ENCODE assay signal across 3 fruit fly cellular contexts in the genomic region with DNA sequence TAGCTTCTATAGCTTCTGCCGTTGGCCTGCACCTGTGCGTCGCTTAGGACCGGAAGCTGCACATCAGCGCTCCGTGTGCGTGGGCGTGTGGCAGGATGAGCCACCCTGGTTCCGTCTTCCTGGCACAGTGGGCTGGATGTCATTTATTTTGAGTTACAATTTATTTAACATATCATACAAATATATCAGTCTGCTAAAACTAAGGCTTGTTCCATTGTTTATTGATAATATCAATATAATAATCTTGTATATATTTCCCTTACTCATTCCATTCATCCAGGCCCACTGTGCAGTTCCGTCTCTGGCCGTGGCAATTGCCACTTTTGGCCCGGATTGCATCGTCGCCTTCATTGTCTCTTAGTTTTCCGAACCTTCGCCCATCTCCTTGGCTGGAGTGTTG.
TF ChIP-seq lines count a peak whose summit lies in the region.

No protein-coding gene starts in this region.

- TF ChIP-seq CTCF in whole organism, embryonic (GFP tag; optimal IDR thresholded peaks at IDR 0.05; lab: Kevin White, UChicago): no peak

TF ChIP-seq in whole organism, embryonic, 481 proteins besides CTCF, POLR2A, EP300 and RAD21 (continues in another document):
- TF ChIP-seq ttk (GFP tag; IDR thresholded peaks at IDR 0.05; lab: Robert Waterston, UW): peak; percentile 49
- TF ChIP-seq ranshi (GFP tag; IDR thresholded peaks at IDR 0.05; lab: Robert Waterston, UW): peak; percentile 61; the same call in 1 of the 2 replicates
- TF ChIP-seq CG11504 (tag; optimal IDR thresholded peaks at IDR 0.05; lab: Kevin White, UChicago): peak; percentile 62
- peak; percentile 45; the same call in 1 of the 2 replicates for TF ChIP-seq lmd (GFP tag; IDR thresholded peaks at IDR 0.05; lab: Robert Waterston, UW)
- peak; percentile 14 for TF ChIP-seq HHEX (GFP tag; optimal IDR thresholded peaks at IDR 0.05; lab: Kevin White, UChicago)
- TF ChIP-seq chinmo (GFP tag; IDR thresholded peaks at IDR 0.05; lab: Robert Waterston, UW; ENCODE audit: partially characterized antibody): no peak
- no peak for TF ChIP-seq Atf6 (GFP tag; IDR thresholded peaks at IDR 0.05; lab: Robert Waterston, UW)
- no peak for TF ChIP-seq mld (GFP tag; IDR thresholded peaks at IDR 0.05; lab: Robert Waterston, UW; ENCODE audit: partially characterized antibody)
- no peak for TF ChIP-seq gfzf (GFP tag; optimal IDR thresholded peaks at IDR 0.05; lab: Kevin White, UChicago)
- TF ChIP-seq CG3726 (GFP tag; IDR thresholded peaks at IDR 0.05; lab: Robert Waterston, UW): no peak
- TF ChIP-seq gce (GFP tag; IDR thresholded peaks at IDR 0.05; lab: Robert Waterston, UW): 0 out of 3 replicates have a peak, but pooled peaks have one; percentile 44
- TF ChIP-seq vvl (GFP tag; IDR thresholded peaks at IDR 0.05; lab: Robert Waterston, UW): peak; percentile 79
- TF ChIP-seq CG12236 (GFP tag; optimal IDR thresholded peaks at IDR 0.05; lab: Kevin White, UChicago): no peak
- no peak for TF ChIP-seq cg (GFP tag; optimal IDR thresholded peaks at IDR 0.05; lab: Kevin White, UChicago)
- 0 out of 2 replicates have a peak, but pooled peaks have one; percentile 37 for TF ChIP-seq ap (GFP tag; IDR thresholded peaks at IDR 0.05; lab: Robert Waterston, UW)
- TF ChIP-seq Med (GFP tag; lab: Kevin White, UChicago): peak; percentile 65
- peak; percentile 10 for TF ChIP-seq HmgZ (tag; optimal IDR thresholded peaks at IDR 0.05; lab: Kevin White, UChicago)
- TF ChIP-seq CG14441 (GFP tag; IDR thresholded peaks at IDR 0.05; lab: Robert Waterston, UW): peak; percentile 58
- TF ChIP-seq CG8765 (GFP tag; IDR thresholded peaks at IDR 0.05; lab: Robert Waterston, UW): 0 out of 2 replicates have a peak, but pooled peaks have one; percentile 28
- peak; percentile 16 for TF ChIP-seq CG1233 (GFP tag; optimal IDR thresholded peaks at IDR 0.05; lab: Kevin White, UChicago)
- no peak for TF ChIP-seq HLH54F (GFP tag; optimal IDR thresholded peaks at IDR 0.05; lab: Kevin White, UChicago)
- no peak for TF ChIP-seq Abd-B (GFP tag; optimal IDR thresholded peaks at IDR 0.05; lab: Kevin White, UChicago)
- peak; percentile 92 for TF ChIP-seq Ets65A (GFP tag; lab: Kevin White, UChicago)
- TF ChIP-seq Fer3 (tag; optimal IDR thresholded peaks at IDR 0.05; lab: Kevin White, UChicago): peak; percentile 36
- peak; percentile 1 for TF ChIP-seq CG10462 (GFP tag; optimal IDR thresholded peaks at IDR 0.05; lab: Kevin White, UChicago)
- peak; percentile 59 for TF ChIP-seq Ptx1 (GFP tag; IDR thresholded peaks at IDR 0.05; lab: Robert Waterston, UW)
- peak; percentile 14 for TF ChIP-seq Hand (GFP tag; optimal IDR thresholded peaks at IDR 0.05; lab: Kevin White, UChicago)
- TF ChIP-seq CG17612 (GFP tag; IDR thresholded peaks at IDR 0.05; lab: Robert Waterston, UW): no peak

TF ChIP-seq in whole organism, prepupa, 60 proteins besides CTCF, POLR2A, EP300 and RAD21 (continues in another document):
- no peak for TF ChIP-seq CG1621 (tag; optimal IDR thresholded peaks at IDR 0.05; lab: Kevin White, UChicago)
- no peak for TF ChIP-seq CG8319 (GFP tag; optimal IDR thresholded peaks at IDR 0.05; lab: Kevin White, UChicago)
- no peak for TF ChIP-seq acj6 (GFP tag; optimal IDR thresholded peaks at IDR 0.05; lab: Kevin White, UChicago)
- TF ChIP-seq CG10669 (GFP tag; optimal IDR thresholded peaks at IDR 0.05; lab: Kevin White, UChicago): no peak
- TF ChIP-seq CG16779 (tag; optimal IDR thresholded peaks at IDR 0.05; lab: Kevin White, UChicago): no peak
- TF ChIP-seq Hr39 (GFP tag; optimal IDR thresholded peaks at IDR 0.05; lab: Kevin White, UChicago): no peak
- TF ChIP-seq CG32006 (GFP tag; optimal IDR thresholded peaks at IDR 0.05; lab: Kevin White, UChicago): no peak
- TF ChIP-seq CG7368 (GFP tag; optimal IDR thresholded peaks at IDR 0.05; lab: Kevin White, UChicago): no peak
- TF ChIP-seq Eip75B (GFP tag; optimal IDR thresholded peaks at IDR 0.05; lab: Kevin White, UChicago): no peak
- no peak for TF ChIP-seq Lpt (GFP tag; optimal IDR thresholded peaks at IDR 0.05; lab: Kevin White, UChicago)
- no peak for TF ChIP-seq CG34406 (GFP tag; optimal IDR thresholded peaks at IDR 0.05; lab: Kevin White, UChicago)
- no peak for TF ChIP-seq Hr4 (GFP tag; optimal IDR thresholded peaks at IDR 0.05; lab: Kevin White, UChicago)
- TF ChIP-seq CG15336 (GFP tag; IDR thresholded peaks at IDR 0.05; lab: Robert Waterston, UW): no peak
- no peak for TF ChIP-seq CG11762 (GFP tag; optimal IDR thresholded peaks at IDR 0.05; lab: Kevin White, UChicago; ENCODE audit: insufficient read depth)
- no peak for TF ChIP-seq CG11294 (GFP tag; IDR thresholded peaks at IDR 0.05; lab: Robert Waterston, UW)
- peak; percentile 11 for TF ChIP-seq CG3919 (GFP tag; optimal IDR thresholded peaks at IDR 0.05; lab: Kevin White, UChicago)
- TF ChIP-seq eg (GFP tag; IDR thresholded peaks at IDR 0.05; lab: Robert Waterston, UW): 0 out of 3 replicates have a peak, but pooled peaks have one; percentile 18
- TF ChIP-seq svp (GFP tag; lab: Kevin White, UChicago): peak; percentile 36
- TF ChIP-seq pdm3 (GFP tag; optimal IDR thresholded peaks at IDR 0.05; lab: Kevin White, UChicago): peak; percentile 11
- no peak for TF ChIP-seq topi (GFP tag; optimal IDR thresholded peaks at IDR 0.05; lab: Kevin White, UChicago)
- peak; percentile 16 for TF ChIP-seq CG10631 (GFP tag; optimal IDR thresholded peaks at IDR 0.05; lab: Kevin White, UChicago)
- TF ChIP-seq CG8119 (GFP tag; IDR thresholded peaks at IDR 0.05; lab: Robert Waterston, UW): no peak
- TF ChIP-seq CG6163 (GFP tag; IDR thresholded peaks at IDR 0.05; lab: Robert Waterston, UW): peak; percentile 47; the same call in 1 of the 3 replicates
- no peak for TF ChIP-seq Hr38 (GFP tag; optimal IDR thresholded peaks at IDR 0.05; lab: Kevin White, UChicago)
- no peak for TF ChIP-seq Sox102F (GFP tag; optimal IDR thresholded peaks at IDR 0.05; lab: Kevin White, UChicago)
- TF ChIP-seq Sox15 (GFP tag; optimal IDR thresholded peaks at IDR 0.05; lab: Kevin White, UChicago): no peak
- TF ChIP-seq CG11902 (GFP tag; optimal IDR thresholded peaks at IDR 0.05; lab: Kevin White, UChicago): no peak
- TF ChIP-seq salr (GFP tag; optimal IDR thresholded peaks at IDR 0.05; lab: Kevin White, UChicago): no peak
- no peak for TF ChIP-seq CG31627 (GFP tag; optimal IDR thresholded peaks at IDR 0.05; lab: Kevin White, UChicago)
- no peak for TF ChIP-seq Ets96B (tag; optimal IDR thresholded peaks at IDR 0.05; lab: Kevin White, UChicago)
- no peak for TF ChIP-seq CG6854 (GFP tag; optimal IDR thresholded peaks at IDR 0.05; lab: Kevin White, UChicago)
- no peak for TF ChIP-seq CG9139 (GFP tag; optimal IDR thresholded peaks at IDR 0.05; lab: Kevin White, UChicago)

TF ChIP-seq in whole organism, pupa, 21 proteins besides CTCF, POLR2A, EP300 and RAD21:
- TF ChIP-seq CG8159 (tag; optimal IDR thresholded peaks at IDR 0.05; lab: Kevin White, UChicago): peak; percentile 14
- no peak for TF ChIP-seq CG4496 (GFP tag; IDR thresholded peaks at IDR 0.05; lab: Robert Waterston, UW)
TF ChIP-seq in whole organism, pupa: peak in this region for 1.

Comparison
In these comparisons a context has a peak if more than half of its experiments do, and no peak if none do; other contexts are left out.
1. Of the 7 proteins assayed by ChIP-seq in both whole organism, embryonic and whole organism, prepupa: peak only in whole organism, embryonic: Blimp-1, Gug and Sox102F; only in whole organism, prepupa: none; in both: none; in neither: 4.